Worm (Caenorhabditis elegans): ENCODE results near the gene dop-2.

ce11 chrV:9625122-9625521 lies 16.8 kb downstream of the dop-2 start, which contains the start of gene idpc-4:
- TF ChIP-seq pha-4 (tag; optimal IDR thresholded peaks at IDR 0.05) (no peak), attf-3 (GFP tag; conservative IDR thresholded peaks at IDR 0.05) (no peak), snpc-1.1 (tag; optimal IDR thresholded peaks at IDR 0.05; ENCODE audit: insufficient read depth) (no peak)

Data from whole organism, young adult.